Worm (Caenorhabditis elegans): ENCODE data around the gene F46H5.5.

DNA sequence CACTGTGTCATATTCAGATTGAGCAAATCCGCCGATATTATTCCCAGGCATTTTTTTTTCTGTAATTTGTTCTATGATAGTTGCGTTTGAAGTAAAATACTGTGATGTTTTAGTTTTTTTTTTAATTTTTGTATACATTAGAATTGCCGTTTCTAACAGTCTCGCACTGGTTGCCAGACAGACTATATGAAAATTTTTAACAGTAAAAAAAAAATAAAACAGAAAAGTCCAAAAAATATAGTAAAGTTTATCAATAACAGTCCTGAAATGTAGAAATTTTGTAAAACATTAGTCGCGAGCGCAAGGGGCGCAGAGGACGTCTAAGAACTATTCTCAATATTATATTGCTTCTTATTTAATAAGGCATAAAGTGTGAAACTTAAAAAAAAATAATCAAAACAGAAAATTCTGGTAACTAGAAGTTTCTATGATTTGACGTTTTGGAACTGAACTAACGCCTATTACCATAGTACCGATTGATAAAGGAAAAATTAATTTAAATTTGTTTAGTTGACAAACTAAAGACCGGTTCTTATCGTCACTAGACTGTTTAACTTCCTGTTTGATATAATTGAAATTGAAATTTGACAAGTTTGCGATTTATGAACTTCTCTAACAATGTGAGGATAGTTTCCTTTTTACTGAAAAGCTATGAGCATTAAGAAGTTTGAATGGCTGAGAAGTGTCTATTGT, 3.7 kb upstream of the F46H5.5 start, which contains the start of gene lact-1:
- TF ChIP-seq hlh-8 (tag; optimal IDR thresholded peaks at IDR 0.05) = no peak
- no peak for TF ChIP-seq ceh-14 (tag; optimal IDR thresholded peaks at IDR 0.05)
- TF ChIP-seq ceh-9 (tag; optimal IDR thresholded peaks at IDR 0.05) = no peak
